Fruit fly (Drosophila melanogaster) whole organism: ENCODE measurements around the gene CG10013.

Source experiments
- CG8478 ChIP-seq: fragments of >200 bp; optimal IDR thresholded peaks from 2 replicates; lab custom pipeline; 2018; ENCODE audit warnings: inconsistent platforms
- Dll ChIP-seq: fragments of >200 bp; optimal IDR thresholded peaks from 2 replicates; lab custom pipeline; 2017
- EcR ChIP-seq, 2 experiments: fragments of >200 bp; optimal IDR thresholded peaks; 2 replicates each; lab custom pipeline; 2017; ENCODE audit warnings: missing biosample characterization in 2 of 2, missing genetic modification characterization in 2 of 2, missing genetic modification reagents in 2 of 2
- pan ChIP-seq: fragments of >200 bp; optimal IDR thresholded peaks from 2 replicates; lab custom pipeline; 2017
- psq ChIP-seq: fragments of >200 bp; optimal IDR thresholded peaks from 2 replicates; lab custom pipeline; 2017
- usp ChIP-seq: fragments of >200 bp; optimal IDR thresholded peaks from 2 replicates; lab custom pipeline; 2017; ENCODE audit warnings: missing biosample characterization, missing genetic modification characterization, mixed read lengths

Gene CG10013

DNA sequence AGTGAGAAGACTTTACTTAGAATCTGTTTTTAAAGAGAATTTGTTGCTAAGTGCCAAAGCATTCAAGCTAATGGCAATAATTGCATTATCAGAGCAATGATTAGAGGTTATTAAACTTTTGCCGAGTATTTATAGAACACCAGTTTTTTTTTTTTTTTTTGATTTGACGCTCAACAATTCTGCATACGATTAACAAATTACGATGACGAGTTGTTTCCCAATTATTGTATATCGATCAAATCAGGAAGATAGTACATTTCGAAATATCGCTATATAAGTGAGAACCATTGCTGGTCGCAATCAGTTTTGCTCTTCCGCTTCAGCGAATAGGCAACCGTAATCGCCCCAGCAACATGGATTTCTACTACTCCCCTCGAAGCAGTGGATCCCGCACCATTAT is 50.5 kb downstream of the CG10013 start, which contains the start of gene GstD4:
TSS of gene GstD4 (plus strand) at position 301 of the 400 bp plus-strand sequence.
- TF ChIP-seq Dll (lab: Kevin White, UChicago) (no peak), CG8478 (lab: Kevin White, UChicago) (no peak), EcR (GFP tag; optimal IDR thresholded peaks at IDR 0.05; lab: Kevin White, UChicago) (no peak), psq (lab: Kevin White, UChicago) (no peak), pan (lab: Kevin White, UChicago) (no peak), usp (GFP tag; lab: Kevin White, UChicago) (no peak)
